Worm (Caenorhabditis elegans) whole organism, dauer: ENCODE data around the gene T03E6.8.

Experiments used
- unc-62 ChIP-seq: sonication (generic microtip); optimal IDR thresholded peaks from 2 replicates; lab custom pipeline; 2017; ENCODE audit warnings: missing biosample characterization, missing genetic modification reagents, missing genetic modification characterization

Gene T03E6.8

DNA sequence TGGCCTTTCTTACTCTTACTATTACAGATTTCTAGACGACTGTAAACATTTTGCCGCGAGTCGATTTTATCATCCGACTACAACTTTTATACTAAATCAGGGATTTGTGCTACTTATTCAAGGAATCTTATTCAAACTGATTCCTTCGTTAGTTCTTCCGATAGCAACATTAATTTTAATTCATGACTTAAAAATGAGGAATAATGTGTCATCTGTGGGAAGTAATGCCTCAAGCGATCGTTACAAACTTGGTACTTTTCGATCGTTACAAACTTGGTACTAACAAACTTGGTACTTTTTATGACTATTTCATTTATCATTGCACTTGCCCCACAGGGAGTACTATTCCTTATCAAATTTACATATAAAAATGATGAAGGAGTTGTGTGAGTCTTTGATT is 14.5 kb upstream of the T03E6.8 start, which contains the start of gene Y70C5A.4:
Gene Y70C5A.4, plus strand, starts transcription at position 301 of the 400 bp plus-strand sequence.
- TF ChIP-seq unc-62 (GFP tag; lab: Kevin White, UChicago): no peak

DNA sequence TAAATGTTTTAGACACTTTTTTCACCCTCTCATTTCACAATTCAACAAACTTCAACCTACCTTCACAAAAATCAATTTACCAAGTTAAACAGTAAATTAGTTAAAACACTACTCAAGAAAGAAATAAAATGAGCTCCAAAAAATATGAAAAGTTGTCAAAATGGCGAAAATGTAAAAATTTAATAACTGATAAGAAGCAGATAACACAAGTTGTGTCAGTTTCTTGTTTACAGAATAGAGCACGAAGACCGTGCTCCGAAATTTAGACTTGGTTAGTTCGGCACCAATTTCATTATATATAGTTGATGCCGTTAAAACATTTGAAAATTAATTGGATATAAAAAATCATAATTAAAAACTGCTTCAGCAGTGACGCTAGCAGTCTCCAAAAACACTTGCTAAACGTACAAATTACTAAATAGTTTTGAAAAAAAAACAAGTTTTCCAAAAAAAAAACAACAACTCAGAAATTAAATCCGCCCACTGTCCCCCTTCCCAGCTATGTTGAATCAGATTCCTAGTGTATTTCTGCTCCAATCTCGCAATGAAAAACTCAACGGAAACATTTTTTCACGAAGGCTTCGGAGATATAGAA is 7.9 kb upstream of the T03E6.8 start, which contains the start of gene srw-54:
Gene srw-54, plus strand, starts transcription at position 545 of the 595 bp plus-strand sequence.
- TF ChIP-seq unc-62 (GFP tag; lab: Kevin White, UChicago): no peak

DNA sequence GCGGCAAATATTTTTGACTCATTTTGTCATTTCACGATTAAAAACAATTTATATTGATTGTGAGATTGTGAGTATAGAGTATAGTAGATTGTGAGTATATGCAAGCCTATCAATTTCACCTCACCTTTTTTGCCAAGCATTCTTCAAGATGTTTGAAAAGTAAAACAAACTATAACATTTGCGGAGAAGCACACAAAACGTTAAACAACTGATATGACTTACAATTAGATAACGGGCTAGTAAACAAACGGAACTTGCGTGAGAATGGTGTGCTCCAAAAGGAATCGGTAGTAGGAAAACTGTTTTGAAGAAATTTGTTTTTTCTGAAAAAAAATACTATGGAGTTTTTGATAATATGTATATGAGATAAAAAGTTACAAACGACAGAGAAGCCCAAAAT is 7.1 kb upstream of the T03E6.8 start:
- TF ChIP-seq unc-62 (GFP tag; lab: Kevin White, UChicago): no peak

DNA sequence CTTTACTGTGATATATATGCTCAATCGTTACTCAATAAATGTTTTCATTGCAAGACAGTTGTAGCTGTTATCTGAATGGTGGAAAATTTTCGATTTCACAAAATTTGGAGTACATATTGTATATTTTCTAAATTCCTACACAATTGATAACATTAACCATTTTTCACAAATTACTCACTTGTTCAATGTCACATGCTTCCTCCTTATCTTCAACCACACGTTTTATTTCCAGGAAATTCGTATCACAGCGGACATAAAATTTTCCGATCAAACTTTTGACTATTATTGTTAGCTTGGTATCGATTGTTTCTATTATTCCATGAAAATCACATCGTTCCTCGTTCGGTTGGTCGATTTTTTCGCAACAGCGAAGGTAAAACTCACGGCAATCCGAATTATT is 5.5 kb upstream of the T03E6.8 start:
- no peak for TF ChIP-seq unc-62 (GFP tag; lab: Kevin White, UChicago)

DNA sequence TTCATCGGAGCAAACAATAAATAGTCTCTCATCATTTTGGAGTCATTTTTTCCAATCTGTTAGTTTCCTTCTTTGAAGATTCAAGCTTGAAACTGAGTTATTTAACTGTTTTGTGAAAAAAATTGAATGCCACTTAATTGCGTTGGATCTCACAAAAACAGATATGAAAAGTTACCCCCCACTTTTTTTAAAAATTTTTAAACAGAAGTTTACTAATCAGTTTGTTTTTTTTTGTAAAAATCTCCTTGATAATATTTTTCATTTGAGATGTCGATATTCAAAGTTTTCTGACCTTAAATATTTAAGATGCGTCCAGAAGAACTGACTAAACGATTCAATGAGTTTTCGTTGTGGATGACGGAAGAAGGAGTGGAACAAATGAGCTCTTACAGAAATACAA is 3.3 kb upstream of the T03E6.8 start, which contains the start of gene Y32B12C.1:
Gene Y32B12C.1, plus strand, starts transcription at position 301 of the 400 bp plus-strand sequence.
- TF ChIP-seq unc-62 (GFP tag; lab: Kevin White, UChicago): no peak

DNA sequence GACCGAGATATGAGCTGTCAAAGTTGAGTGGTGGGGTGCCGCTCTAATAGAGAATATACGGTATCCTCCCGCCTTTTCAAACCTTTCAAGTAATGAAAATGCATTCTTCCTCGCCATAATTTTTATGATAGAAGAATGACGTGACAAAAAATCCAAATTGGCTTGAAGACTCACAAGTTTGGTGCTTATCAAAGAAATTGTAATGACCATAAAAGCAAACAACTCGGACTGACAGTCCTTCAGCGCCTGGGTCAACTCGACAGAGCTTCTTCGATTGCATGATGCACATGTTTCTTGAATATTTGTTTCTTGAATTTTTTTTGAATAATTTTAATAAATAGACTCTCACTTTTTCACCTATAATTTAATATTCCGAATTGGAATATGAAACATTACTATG is 2.5 kb upstream of the T03E6.8 start:
- no peak for TF ChIP-seq unc-62 (GFP tag; lab: Kevin White, UChicago)

DNA sequence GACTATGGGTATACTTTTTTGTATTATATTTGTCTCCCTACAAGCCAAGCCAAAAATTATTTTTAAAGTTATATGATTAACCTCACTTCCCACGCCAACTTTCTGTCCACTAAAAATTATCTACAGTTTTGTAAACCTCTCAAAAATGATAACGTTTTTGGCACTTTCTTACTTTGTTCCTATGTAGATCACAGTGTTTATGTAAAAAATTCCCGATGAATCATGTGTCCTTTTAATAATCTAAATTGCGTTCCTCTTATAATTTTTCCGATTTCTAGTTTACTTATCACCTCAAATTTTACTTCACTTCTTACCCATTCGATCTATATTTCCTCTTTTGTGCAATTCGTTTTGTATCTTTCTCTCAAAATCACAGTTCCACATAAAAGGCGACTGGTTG is 1.3 kb upstream of the T03E6.8 start:
- no peak for TF ChIP-seq unc-62 (GFP tag; lab: Kevin White, UChicago)

DNA sequence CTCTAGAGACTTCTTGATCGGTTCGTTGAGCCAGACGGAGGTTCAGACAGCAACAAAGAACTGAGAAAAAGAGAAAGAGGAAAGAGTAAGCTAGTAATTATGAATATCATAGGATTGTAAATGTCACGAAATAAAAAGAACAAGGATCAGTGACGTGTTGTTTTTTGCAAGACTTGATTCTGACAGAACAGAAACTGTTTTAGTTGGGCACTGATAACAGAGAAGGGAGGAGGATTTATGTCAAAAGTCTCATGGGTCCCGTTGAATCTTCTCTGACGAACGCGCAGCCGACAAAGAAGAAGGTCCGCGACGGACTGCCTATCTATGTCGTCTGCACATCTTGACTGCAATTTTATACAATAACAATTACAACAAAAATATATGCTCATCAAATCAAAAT is 2.4 kb downstream of the T03E6.8 start, which contains the start of gene T03E6.9:
Gene T03E6.9, minus strand, starts transcription at position 101 of the 400 bp plus-strand sequence.
- no peak for TF ChIP-seq unc-62 (GFP tag; lab: Kevin White, UChicago)

DNA sequence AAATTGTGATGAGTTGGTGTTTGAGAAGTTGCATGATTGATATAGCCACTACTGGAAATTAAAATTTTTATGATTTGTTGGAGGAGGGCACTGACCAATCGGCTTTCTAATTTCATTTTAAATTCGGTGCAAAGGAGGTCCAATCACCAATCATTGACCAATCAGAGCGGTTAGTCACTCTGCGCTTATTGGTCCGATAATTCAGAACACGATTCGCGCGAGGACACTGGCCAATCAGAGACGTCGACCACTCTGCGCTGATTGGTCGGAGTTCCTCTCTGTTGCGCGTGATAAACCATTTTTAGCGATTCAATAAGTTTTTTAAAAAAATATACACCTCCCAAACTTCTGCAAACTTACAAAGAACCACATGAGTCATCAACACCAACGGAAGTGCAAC is 3.2 kb downstream of the T03E6.8 start:
- no peak for TF ChIP-seq unc-62 (GFP tag; lab: Kevin White, UChicago)

DNA sequence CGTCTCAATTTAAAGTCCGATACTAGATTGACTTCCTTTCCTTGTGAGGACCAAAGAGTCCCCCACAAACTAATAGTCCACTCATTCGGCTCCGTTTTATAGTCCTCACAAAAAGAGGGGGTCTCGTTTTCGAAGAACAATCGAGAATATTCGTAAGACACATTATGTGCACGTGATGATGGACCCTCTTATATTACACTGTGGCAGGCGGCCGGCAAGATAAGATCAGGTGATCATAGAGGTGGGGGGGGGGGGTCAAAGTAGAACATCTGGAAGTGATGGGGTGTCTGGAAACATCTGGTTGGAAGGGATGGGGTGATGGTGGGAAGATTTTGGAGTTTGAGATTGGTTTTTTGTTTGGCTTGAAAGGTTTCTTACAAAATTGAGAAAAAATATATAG is 4.6 kb downstream of the T03E6.8 start:
- no peak for TF ChIP-seq unc-62 (GFP tag; lab: Kevin White, UChicago)

DNA sequence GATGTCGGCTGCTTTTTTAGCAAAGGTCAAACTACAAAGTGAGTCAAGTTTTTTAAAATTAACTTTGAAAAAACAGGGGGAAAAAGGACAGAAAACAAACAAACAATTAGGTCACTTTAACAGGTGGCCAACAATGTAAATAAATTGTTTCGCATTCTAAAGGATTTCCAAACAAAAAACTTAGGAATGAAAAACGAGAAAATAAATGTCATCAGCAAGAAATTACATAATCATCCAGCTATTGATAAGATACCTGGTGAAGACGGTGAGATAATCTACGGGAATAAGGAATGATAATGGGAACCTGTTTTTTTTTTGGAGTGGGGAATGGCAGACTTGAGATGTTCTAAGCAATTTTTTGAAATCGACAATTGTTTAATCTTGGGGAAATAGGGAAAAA is 6.9 kb downstream of the T03E6.8 start:
- no peak for TF ChIP-seq unc-62 (GFP tag; lab: Kevin White, UChicago)

DNA sequence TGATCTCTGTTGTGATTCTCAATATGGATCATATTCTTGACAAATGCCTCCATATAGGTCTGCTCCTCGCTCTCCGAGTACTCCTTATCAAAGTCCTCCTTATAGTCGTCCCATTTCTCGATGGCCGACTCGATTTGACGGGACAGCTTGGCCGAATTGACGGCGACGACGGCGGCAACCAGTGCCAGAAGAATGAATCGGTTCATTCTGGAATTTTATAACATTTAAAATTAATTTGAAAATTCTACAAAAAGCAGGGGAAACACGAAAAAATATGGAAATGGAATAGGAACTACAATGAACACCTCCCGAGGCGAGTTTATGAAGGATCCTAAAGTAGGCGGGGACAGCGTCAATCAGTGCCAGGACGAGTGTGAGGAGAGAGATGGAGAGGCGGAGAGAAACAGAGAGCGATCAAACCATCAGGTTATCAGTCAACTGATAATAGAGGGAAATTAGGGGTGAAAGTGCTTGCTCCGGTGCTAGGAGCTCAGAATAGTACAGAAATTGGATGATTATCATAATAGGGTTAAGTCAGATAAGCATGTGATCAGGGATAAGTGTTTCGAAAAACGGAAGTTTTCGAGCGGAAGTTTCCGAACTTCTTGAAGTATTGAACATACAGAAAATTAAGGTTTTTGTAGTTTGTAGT is 7.7 kb downstream of the T03E6.8 start, which contains the start of gene cpl-1:
Gene cpl-1, minus strand, starts transcription at position 207 of the 652 bp plus-strand sequence.
- no peak for TF ChIP-seq unc-62 (GFP tag; lab: Kevin White, UChicago)

DNA sequence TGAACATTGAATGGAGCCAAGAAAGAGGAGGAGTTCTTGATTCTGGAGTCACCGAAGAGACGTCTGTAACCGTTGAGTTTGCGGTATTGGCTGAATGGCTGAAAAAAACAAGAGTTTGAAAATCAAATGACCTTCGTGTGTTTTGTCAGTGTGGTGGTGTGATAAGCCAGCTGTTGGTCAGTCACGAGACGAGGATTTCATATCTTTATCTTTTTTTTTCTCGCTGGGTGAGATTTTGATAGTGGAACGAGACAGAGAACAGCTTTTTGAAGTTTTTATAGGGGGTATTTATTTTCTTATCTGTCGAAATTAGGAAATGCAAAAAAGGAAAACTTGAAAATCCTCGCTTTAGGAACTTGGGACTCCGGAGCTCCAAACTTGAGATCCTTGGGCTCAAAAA is 8.5 kb downstream of the T03E6.8 start:
- TF ChIP-seq unc-62 (GFP tag; lab: Kevin White, UChicago): no peak

DNA sequence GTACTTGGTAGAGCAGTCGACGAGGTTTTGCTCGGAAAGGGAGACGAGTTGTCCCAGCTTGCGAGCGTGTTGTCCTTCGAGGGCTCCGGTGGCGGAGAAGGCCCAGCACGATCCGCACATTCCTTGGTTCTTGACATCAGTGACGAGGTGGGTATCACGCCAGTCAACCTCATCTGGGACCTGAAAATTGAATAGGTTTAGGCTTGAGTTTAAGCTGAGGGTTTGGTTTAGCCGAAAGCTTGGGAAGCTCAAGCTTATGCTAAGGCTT is 9.3 kb downstream of the T03E6.8 start:
- no peak for TF ChIP-seq unc-62 (GFP tag; lab: Kevin White, UChicago)

DNA sequence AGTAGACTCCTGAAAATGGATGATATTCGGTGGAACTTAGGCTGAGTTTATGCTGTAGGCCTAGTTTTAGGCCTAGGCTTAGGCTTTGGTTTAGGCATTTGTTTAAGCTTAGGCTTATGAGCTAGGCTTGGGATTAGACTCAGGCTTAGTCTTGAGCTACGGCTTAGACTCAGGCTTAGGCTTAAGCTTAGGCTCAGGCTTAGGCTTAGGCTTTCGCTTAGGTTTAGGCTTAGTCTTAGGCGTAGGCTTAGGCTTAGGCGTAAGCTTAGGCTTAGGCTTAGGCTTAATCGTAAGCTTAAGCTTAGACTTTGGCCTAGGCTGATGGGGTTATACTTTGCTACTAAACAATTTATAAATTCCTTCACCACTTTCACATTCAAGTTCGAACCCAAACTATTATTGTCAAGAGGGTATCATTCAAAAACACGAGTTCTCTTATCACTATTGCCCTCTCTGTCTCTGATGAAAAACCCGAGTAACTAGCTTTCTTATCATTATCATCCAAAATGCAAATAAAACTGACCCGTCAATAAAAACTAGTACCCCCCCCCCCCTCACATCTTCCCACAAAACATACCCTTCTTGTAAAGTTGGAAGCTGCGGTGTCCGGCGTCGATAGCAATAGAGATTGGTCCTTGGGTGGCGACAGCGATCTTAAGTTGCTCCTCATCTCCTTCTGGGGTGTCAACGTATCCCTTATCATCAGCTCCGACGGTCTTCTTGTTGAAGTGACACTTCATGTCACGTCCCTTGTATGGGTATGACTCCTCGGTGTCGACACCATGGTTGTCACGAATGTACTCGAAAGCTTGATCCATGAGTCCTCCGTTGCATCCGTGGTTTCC is 9.8 kb downstream of the T03E6.8 start:
- TF ChIP-seq unc-62 (GFP tag; lab: Kevin White, UChicago): no peak
